Worm (Caenorhabditis elegans) whole organism, young adult: Measurements from ENCODE around the gene ZK546.19.
"Not testable (repeated sequence)": the region's sequence is repeated elsewhere in the genome, so short reads cannot be mapped to it uniquely, and the experiment has no call there.

Experiments used
- B0261.1 ChIP-seq: sonication (generic microtip); optimal IDR thresholded peaks from 2 replicates; lab custom pipeline; 2016; ENCODE audit warnings: mild to moderate bottlenecking, missing genetic modification characterization, moderate library complexity, missing compliant biosample characterization
- C06A6.2 ChIP-seq: fragments of 200-800 bp; sonication (Bioruptor generic); conservative IDR thresholded peaks from 2 replicates; pipeline ENCODE4 v1.3.6; 2022; ENCODE audit warnings: missing genetic modification characterization, missing compliant biosample characterization
- D2030.7 ChIP-seq: fragments of 200-800 bp; sonication (Bioruptor generic); IDR thresholded peaks from 2 replicates; pipeline ENCODE4 v1.3.6; 2022; ENCODE audit warnings: missing genetic modification reagents, missing genetic modification characterization, missing compliant biosample characterization
- F33H1.4 ChIP-seq: fragments of 200-800 bp; sonication (Bioruptor generic); IDR thresholded peaks from 2 replicates; pipeline ENCODE4 v1.3.6; 2022; ENCODE audit warnings: missing genetic modification reagents, missing genetic modification characterization, missing compliant biosample characterization
- F39B2.1 ChIP-seq: fragments of 200-800 bp; sonication (Bioruptor generic); IDR thresholded peaks from 2 replicates; pipeline ENCODE4 v1.3.6; 2022; ENCODE audit warnings: missing genetic modification reagents, missing genetic modification characterization, missing compliant biosample characterization
- F52B5.7 ChIP-seq: sonication (generic microtip); optimal IDR thresholded peaks from 2 replicates; lab custom pipeline; 2016; ENCODE audit warnings: mild to moderate bottlenecking, missing genetic modification characterization, missing compliant biosample characterization
- T07F8.4 ChIP-seq: sonication (generic microtip); optimal IDR thresholded peaks from 2 replicates; lab custom pipeline; 2016; ENCODE audit warnings: mild to moderate bottlenecking, missing genetic modification characterization, moderate library complexity, missing compliant biosample characterization
- Y53G8AR.9 ChIP-seq: fragments of 200-800 bp; sonication (Bioruptor generic); conservative IDR thresholded peaks from 2 replicates; pipeline ENCODE4 v1.3.6; 2022; ENCODE audit warnings: missing genetic modification reagents, missing genetic modification characterization, missing compliant biosample characterization
- Y56A3A.18 ChIP-seq: fragments of 200-800 bp; sonication (Bioruptor generic); IDR thresholded peaks from 2 replicates; pipeline ENCODE4 v1.3.6; 2022; ENCODE audit warnings: missing genetic modification reagents, missing genetic modification characterization, missing compliant biosample characterization
- akir-1 ChIP-seq: fragments of 200-800 bp; sonication (Bioruptor generic); optimal IDR thresholded peaks from 2 replicates; lab custom pipeline; 2018; ENCODE audit warnings: mild to moderate bottlenecking, missing genetic modification characterization, moderate library complexity, missing compliant biosample characterization
- ama-1 ChIP-seq, 3 experiments: fragments of 150-350 bp in 1 of 3; sonication (generic microtip) in 2 of 3; optimal IDR thresholded peaks; 2 replicates each; lab custom pipeline; 2014 to 2018; ENCODE audit warnings: missing biosample characterization in 2 of 3, missing genetic modification characterization in 2 of 3, missing genetic modification reagents in 2 of 3
- aptf-2 ChIP-seq: fragments of 200-800 bp; sonication (Bioruptor generic); conservative IDR thresholded peaks from 2 replicates; pipeline ENCODE4 v1.3.6; 2022; ENCODE audit warnings: missing genetic modification reagents, missing genetic modification characterization, missing compliant biosample characterization
- athp-1 ChIP-seq: sonication (generic microtip); optimal IDR thresholded peaks from 2 replicates; lab custom pipeline; 2017; ENCODE audit warnings: mild to moderate bottlenecking, missing genetic modification characterization, missing compliant biosample characterization
- cebp-1 ChIP-seq, 2 experiments: fragments of 200-800 bp in 1 of 2; sonication (Bioruptor generic) in 1 of 2; sonication (generic microtip) in 1 of 2; IDR thresholded peaks in 1 of 2; optimal IDR thresholded peaks in 1 of 2; 2 replicates each; pipeline versions ENCODE4 v1.3.6 to Lab custom; 2017 to 2022; ENCODE audit warnings: missing compliant biosample characterization in 2 of 2, missing genetic modification characterization in 2 of 2, mild to moderate bottlenecking in 1 of 2, missing genetic modification reagents in 1 of 2, moderate library complexity in 1 of 2
- cebp-2 ChIP-seq: fragments of 200-800 bp; sonication (Bioruptor generic); IDR thresholded peaks from 2 replicates; pipeline ENCODE4 v1.3.6; 2022; ENCODE audit warnings: missing genetic modification characterization, missing compliant biosample characterization
- ceh-27 ChIP-seq: fragments of 200-800 bp; sonication (Bioruptor generic); optimal IDR thresholded peaks from 2 replicates; lab custom pipeline; 2018; ENCODE audit warnings: mild to moderate bottlenecking, missing genetic modification characterization, moderate library complexity, missing compliant biosample characterization
- ceh-40 ChIP-seq: fragments of 200-800 bp; sonication (Bioruptor generic); IDR thresholded peaks from 2 replicates; pipeline ENCODE4 v1.3.6; 2022; ENCODE audit warnings: missing genetic modification characterization, missing compliant biosample characterization
- ceh-79 ChIP-seq: sonication (generic microtip); optimal IDR thresholded peaks from 2 replicates; lab custom pipeline; 2017; ENCODE audit warnings: mild to moderate bottlenecking, missing genetic modification characterization, missing compliant biosample characterization
- dpff-1 ChIP-seq: sonication (generic microtip); optimal IDR thresholded peaks from 2 replicates; lab custom pipeline; 2017; ENCODE audit warnings: mild to moderate bottlenecking, missing genetic modification characterization, missing compliant biosample characterization
- egl-18 ChIP-seq: fragments of 200-800 bp; sonication (Bioruptor generic); IDR thresholded peaks from 2 replicates; pipeline ENCODE4 v1.3.6; 2022; ENCODE audit warnings: missing genetic modification reagents, missing genetic modification characterization, missing compliant biosample characterization
- ekl-4 ChIP-seq: fragments of 200-800 bp; sonication (Bioruptor generic); IDR thresholded peaks from 2 replicates; pipeline ENCODE4 v1.3.6; 2022; ENCODE audit warnings: missing genetic modification reagents, missing genetic modification characterization, missing compliant biosample characterization
- gei-17 ChIP-seq: fragments of 200-800 bp; sonication (Bioruptor generic); optimal IDR thresholded peaks from 2 replicates; lab custom pipeline; 2018; ENCODE audit warnings: mild to moderate bottlenecking, missing genetic modification characterization, missing compliant biosample characterization
- hmg-1.2 ChIP-seq: fragments of 200-800 bp; sonication (Bioruptor generic); IDR thresholded peaks from 2 replicates; pipeline ENCODE4 v1.3.6; 2022; ENCODE audit warnings: missing genetic modification reagents, missing genetic modification characterization, missing compliant biosample characterization
- lin-26 ChIP-seq: fragments of 200-800 bp; sonication (Bioruptor generic); IDR thresholded peaks from 2 replicates; pipeline ENCODE4 v1.3.6; 2022; ENCODE audit warnings: missing genetic modification reagents, missing genetic modification characterization, missing compliant biosample characterization
- lin-35 ChIP-seq, 3 experiments: fragments of 150-350 bp in 2 of 3; sonication (generic microtip) in 1 of 3; optimal IDR thresholded peaks; 2 replicates each; lab custom pipeline; 2014 to 2018; ENCODE audit warnings: missing biosample characterization in 3 of 3, missing genetic modification characterization in 3 of 3, missing genetic modification reagents in 3 of 3
- madf-3 ChIP-seq: fragments of 200-800 bp; sonication (Bioruptor generic); IDR thresholded peaks from 2 replicates; pipeline ENCODE4 v1.3.6; 2022; ENCODE audit warnings: missing genetic modification reagents, missing genetic modification characterization, missing compliant biosample characterization
- madf-6 ChIP-seq: fragments of 200-800 bp; sonication (Bioruptor generic); IDR thresholded peaks from 2 replicates; pipeline ENCODE4 v1.3.6; 2022; ENCODE audit warnings: missing genetic modification reagents, missing genetic modification characterization, missing compliant biosample characterization
- mcd-1 ChIP-seq: fragments of 200-800 bp; sonication (Bioruptor generic); IDR thresholded peaks from 2 replicates; pipeline ENCODE4 v1.3.6; 2022; ENCODE audit warnings: missing genetic modification reagents, missing genetic modification characterization, missing compliant biosample characterization
- mes-4 ChIP-seq: sonication (generic microtip); optimal IDR thresholded peaks from 2 replicates; lab custom pipeline; 2016; ENCODE audit warnings: missing genotype, missing genetic modification characterization, missing compliant biosample characterization
- mxl-1 ChIP-seq: sonication (generic microtip); optimal IDR thresholded peaks from 2 replicates; lab custom pipeline; 2016; ENCODE audit warnings: missing genetic modification characterization, missing compliant biosample characterization
- nfyb-1 ChIP-seq: fragments of 200-800 bp; sonication (Bioruptor generic); IDR thresholded peaks from 2 replicates; pipeline ENCODE4 v1.3.6; 2022; ENCODE audit warnings: missing genetic modification reagents, missing genetic modification characterization, missing compliant biosample characterization
- pbrm-1 ChIP-seq: fragments of 200-800 bp; sonication (Bioruptor generic); IDR thresholded peaks from 2 replicates; pipeline ENCODE4 v1.3.6; 2022; ENCODE audit warnings: missing genetic modification reagents, missing genetic modification characterization, missing compliant biosample characterization
- rcor-1 ChIP-seq: fragments of 200-800 bp; sonication (Bioruptor generic); IDR thresholded peaks from 2 replicates; pipeline ENCODE4 v1.3.6; 2022; ENCODE audit warnings: missing genetic modification reagents, missing genetic modification characterization, missing compliant biosample characterization
- rpc-1 ChIP-seq, 2 experiments: fragments of 150-350 bp in 1 of 2; sonication (generic microtip) in 1 of 2; optimal IDR thresholded peaks; 2 replicates each; lab custom pipeline; 2014 to 2018; ENCODE audit warnings: missing biosample characterization in 1 of 2, missing genetic modification characterization in 1 of 2, missing genetic modification reagents in 1 of 2, missing genotype in 1 of 2
- snpc-1.3 ChIP-seq: sonication (generic microtip); optimal IDR thresholded peaks from 2 replicates; lab custom pipeline; 2017; ENCODE audit warnings: missing genetic modification characterization, mild to moderate bottlenecking, missing compliant biosample characterization, antibody characterized with exemption, moderate library complexity, missing genotype, missing genetic modification reagents; ENCODE audit not compliant: insufficient read depth
- tbp1 ChIP-seq: fragments of 200-800 bp; sonication (Bioruptor generic); optimal IDR thresholded peaks from 2 replicates; lab custom pipeline; 2018; ENCODE audit warnings: mild to moderate bottlenecking, missing genetic modification characterization, missing compliant biosample characterization
- xnd-1 ChIP-seq: sonication (generic microtip); optimal IDR thresholded peaks from 2 replicates; lab custom pipeline; 2016; ENCODE audit warnings: missing genotype, missing genetic modification reagents, missing genetic modification characterization, missing compliant biosample characterization
- ztf-25 ChIP-seq: fragments of 200-800 bp; sonication (Bioruptor generic); IDR thresholded peaks from 2 replicates; pipeline ENCODE4 v1.3.6; 2022; ENCODE audit warnings: missing genetic modification reagents, missing genetic modification characterization, missing compliant biosample characterization
- ztf-6 ChIP-seq: fragments of 200-800 bp; sonication (Bioruptor generic); IDR thresholded peaks from 2 replicates; pipeline ENCODE4 v1.3.6; 2022; ENCODE audit warnings: missing genetic modification reagents, missing genetic modification characterization, missing compliant biosample characterization

The ZK546.19 gene

DNA sequence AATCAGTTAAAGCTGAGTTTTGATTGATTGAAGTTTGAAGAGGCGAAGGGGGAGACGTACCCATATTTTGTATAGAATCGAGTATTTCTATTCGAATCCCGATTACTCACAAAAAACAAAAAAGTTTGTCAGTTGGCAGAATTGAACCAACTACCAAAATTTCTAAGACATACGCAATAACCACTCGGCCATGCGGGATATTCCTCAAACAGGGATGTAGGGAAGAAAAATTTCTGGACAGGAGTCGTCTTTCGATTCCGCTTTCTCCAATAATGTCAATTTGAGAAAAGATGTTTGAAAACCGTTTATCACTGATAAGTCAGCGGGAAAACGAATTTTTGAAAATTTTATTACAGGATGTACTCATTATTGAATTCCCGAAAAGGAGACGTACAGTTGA lies 13.2 kb upstream of the ZK546.19 start:
- 0 out of 2 replicates have a peak, but pooled peaks have one; percentile 10 for TF ChIP-seq aptf-2 (GFP tag; lab: Robert Waterston, UW)
- 0 out of 2 replicates have a peak, but pooled peaks have one; percentile 16 for TF ChIP-seq F33H1.4 (GFP tag; lab: Robert Waterston, UW)
- 0 out of 2 replicates have a peak, but pooled peaks have one; percentile 28 for TF ChIP-seq pbrm-1 (GFP tag; lab: Robert Waterston, UW)
- TF ChIP-seq madf-6 (GFP tag; lab: Robert Waterston, UW), result peak; percentile 57; the same call in 1 of the 2 replicates
- TF ChIP-seq cebp-2 (GFP tag; lab: Robert Waterston, UW), result 0 out of 2 replicates have a peak, but pooled peaks have one; percentile 22
- TF ChIP-seq hmg-1.2 (GFP tag; lab: Robert Waterston, UW), result peak; percentile 74
- TF ChIP-seq rpc-1 (optimal IDR thresholded peaks at IDR 0.05; lab: Kevin White, UChicago); cebp-1 (tag; optimal IDR thresholded peaks at IDR 0.05; lab: Kevin White, UChicago): not testable (repeated sequence)
- TF ChIP-seq rpc-1 (tag; optimal IDR thresholded peaks at IDR 0.05; lab: Kevin White, UChicago), result peak; percentile 44
- peak; percentile 84 for TF ChIP-seq tbp1 (GFP tag; lab: Kevin White, UChicago)
- 0 out of 2 replicates have a peak, but pooled peaks have one; percentile 69 for TF ChIP-seq ceh-40 (GFP tag; lab: Robert Waterston, UW)
- TF ChIP-seq B0261.1 (tag; lab: Kevin White, UChicago), result peak; percentile 61
- TF ChIP-seq cebp-1 (GFP tag; IDR thresholded peaks at IDR 0.05; lab: Robert Waterston, UW), result peak; percentile 32; the same call in 1 of the 2 replicates
- TF ChIP-seq Y56A3A.18 (GFP tag; lab: Robert Waterston, UW), result 0 out of 2 replicates have a peak, but pooled peaks have one; percentile 38
- peak; percentile 96 for TF ChIP-seq lin-26
- TF ChIP-seq C06A6.2 (GFP tag; lab: Robert Waterston, UW), result 0 out of 2 replicates have a peak, but pooled peaks have one; percentile 15
- peak; percentile 87 for TF ChIP-seq ztf-25 (GFP tag; lab: Robert Waterston, UW)
- 0 out of 2 replicates have a peak, but pooled peaks have one; percentile 22 for TF ChIP-seq mcd-1 (GFP tag; lab: Robert Waterston, UW)
- TF ChIP-seq Y53G8AR.9 (GFP tag; lab: Robert Waterston, UW), result 0 out of 2 replicates have a peak, but pooled peaks have one; percentile 28
- TF ChIP-seq nfyb-1 (GFP tag; lab: Robert Waterston, UW), result peak; percentile 49; the same call in 1 of the 2 replicates
- TF ChIP-seq rcor-1, result 0 out of 2 replicates have a peak, but pooled peaks have one; percentile 13

DNA sequence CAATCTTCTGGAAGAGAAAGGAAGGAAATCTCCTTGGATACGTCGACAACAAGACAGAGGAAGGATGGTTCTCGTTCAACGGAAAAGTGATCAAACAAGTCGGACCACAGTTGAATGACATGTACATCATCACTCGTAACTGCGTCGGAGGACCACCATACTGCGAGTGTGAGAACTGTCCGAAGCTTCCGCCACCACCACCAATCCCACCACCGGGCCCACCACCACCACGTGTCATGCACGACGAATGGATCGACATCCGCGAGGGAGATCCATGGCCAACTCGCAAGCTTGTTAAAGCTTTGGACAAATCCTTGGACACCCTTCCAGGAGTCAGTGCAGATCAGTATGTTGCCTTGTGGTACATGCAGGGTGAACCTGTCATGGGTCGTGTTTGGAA lies 10.2 kb upstream of the ZK546.19 start:
- TF ChIP-seq aptf-2 (GFP tag; lab: Robert Waterston, UW) (no peak), dpff-1 (tag; lab: Kevin White, UChicago) (no peak), ama-1 (optimal IDR thresholded peaks at IDR 0.05; lab: Kevin White, UChicago) (no peak), ama-1 (GFP tag; optimal IDR thresholded peaks at IDR 0.05; lab: Kevin White, UChicago) (no peak), athp-1 (tag; lab: Kevin White, UChicago) (no peak), ekl-4 (no peak), madf-6 (GFP tag; lab: Robert Waterston, UW) (no peak), F33H1.4 (GFP tag; lab: Robert Waterston, UW) (no peak), rpc-1 (optimal IDR thresholded peaks at IDR 0.05; lab: Kevin White, UChicago) (no peak), rpc-1 (tag; optimal IDR thresholded peaks at IDR 0.05; lab: Kevin White, UChicago) (no peak), mcd-1 (GFP tag; lab: Robert Waterston, UW) (no peak), madf-3 (no peak), T07F8.4 (tag; lab: Kevin White, UChicago) (no peak), lin-35 (GFP tag; optimal IDR thresholded peaks at IDR 0.05; lab: Kevin White, UChicago) (no peak)

- TF ChIP-seq mes-4 (tag; lab: Kevin White, UChicago); hmg-1.2 (GFP tag; lab: Robert Waterston, UW); D2030.7 (GFP tag; lab: Robert Waterston, UW): not testable (repeated sequence)
These were observed 8.8 kb upstream of the ZK546.19 start, which contains the start of gene msp-152 for ce11 chrII:4932727-4933126. Gene msp-152, plus strand, starts transcription at chrII:4933027.

DNA sequence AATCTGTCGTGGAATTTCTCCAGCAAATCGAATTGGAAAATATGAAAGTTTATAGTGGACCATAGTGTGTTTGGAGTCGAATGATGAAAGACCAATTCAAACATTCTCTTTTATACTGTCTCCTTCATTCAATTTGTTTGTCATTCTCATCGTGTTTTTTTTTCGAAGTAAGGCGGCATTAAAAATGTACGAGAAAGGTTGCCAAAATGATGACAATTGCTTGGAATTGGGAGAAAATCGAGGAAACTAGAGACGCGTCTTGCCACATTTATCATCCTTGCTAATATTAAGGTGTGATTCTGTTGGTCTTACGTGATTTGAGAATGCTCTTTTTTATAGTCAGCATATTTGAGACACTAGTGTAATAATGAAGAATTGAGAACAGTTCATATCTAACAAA lies 6.6 kb upstream of the ZK546.19 start, which contains the start of gene gst-30:
Gene gst-30 (minus strand): TSS at position 101 of the 400 bp plus-strand sequence.
- TF ChIP-seq akir-1 (no peak), xnd-1 (tag; lab: Kevin White, UChicago) (no peak), mxl-1 (tag; lab: Kevin White, UChicago) (no peak), ceh-40 (GFP tag; lab: Robert Waterston, UW) (no peak), ztf-6 (GFP tag; lab: Robert Waterston, UW) (no peak), madf-6 (GFP tag; lab: Robert Waterston, UW) (no peak), lin-26 (no peak), egl-18 (GFP tag; lab: Robert Waterston, UW) (no peak), F52B5.7 (tag; lab: Kevin White, UChicago) (no peak), ceh-79 (tag; lab: Kevin White, UChicago) (no peak), snpc-1.3 (tag; lab: Kevin White, UChicago) (no peak), ceh-27 (GFP tag; lab: Kevin White, UChicago) (no peak), F39B2.1 (no peak), tbp1 (GFP tag; lab: Kevin White, UChicago) (no peak), gei-17 (GFP tag; lab: Kevin White, UChicago) (no peak)
